Worm (Caenorhabditis elegans): ENCODE results near the gene BE10.3.

DNA sequence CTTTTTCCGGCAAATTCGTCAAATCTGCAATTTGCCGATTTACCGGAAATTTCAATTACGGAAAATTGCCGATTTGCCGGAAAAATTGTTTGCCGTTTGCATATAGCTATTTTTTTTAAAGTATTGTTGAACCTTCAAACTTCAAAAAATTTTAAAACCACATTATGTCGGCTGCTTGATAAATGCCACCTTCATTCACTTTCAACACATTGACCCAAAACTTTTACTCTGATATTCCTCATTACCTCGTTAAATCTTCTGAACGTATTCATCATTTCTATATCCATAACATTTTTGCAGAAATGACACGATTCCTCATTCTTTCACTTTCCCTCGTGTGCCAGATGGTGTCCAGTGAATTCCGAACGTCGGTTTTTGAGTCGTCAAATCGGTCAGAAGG lies 21.2 kb downstream of the BE10.3 start, which contains the start of gene Y37D8A.3:
- no peak for TF ChIP-seq sptf-1 (tag; optimal IDR thresholded peaks at IDR 0.05)
- TF ChIP-seq elt-3 (tag; optimal IDR thresholded peaks at IDR 0.05): no peak
- no peak for TF ChIP-seq nhr-76 (tag; optimal IDR thresholded peaks at IDR 0.05)
- no peak for TF ChIP-seq lsy-2 (tag; optimal IDR thresholded peaks at IDR 0.05)
